Fruit fly (Drosophila melanogaster) whole organism: ENCODE data around the gene ca.

Experiments
- CG8478 ChIP-seq: fragments of >200 bp; optimal IDR thresholded peaks from 2 replicates; lab custom pipeline; 2018; ENCODE audit warnings: inconsistent platforms
- Dll ChIP-seq: fragments of >200 bp; optimal IDR thresholded peaks from 2 replicates; lab custom pipeline; 2017
- EcR ChIP-seq, 2 experiments: fragments of >200 bp; optimal IDR thresholded peaks; 2 replicates each; lab custom pipeline; 2017; ENCODE audit warnings: missing biosample characterization in 2 of 2, missing genetic modification characterization in 2 of 2, missing genetic modification reagents in 2 of 2
- pan ChIP-seq: fragments of >200 bp; optimal IDR thresholded peaks from 2 replicates; lab custom pipeline; 2017
- psq ChIP-seq: fragments of >200 bp; optimal IDR thresholded peaks from 2 replicates; lab custom pipeline; 2017
- usp ChIP-seq: fragments of >200 bp; optimal IDR thresholded peaks from 2 replicates; lab custom pipeline; 2017; ENCODE audit warnings: missing biosample characterization, missing genetic modification characterization, mixed read lengths

The ca gene

DNA sequence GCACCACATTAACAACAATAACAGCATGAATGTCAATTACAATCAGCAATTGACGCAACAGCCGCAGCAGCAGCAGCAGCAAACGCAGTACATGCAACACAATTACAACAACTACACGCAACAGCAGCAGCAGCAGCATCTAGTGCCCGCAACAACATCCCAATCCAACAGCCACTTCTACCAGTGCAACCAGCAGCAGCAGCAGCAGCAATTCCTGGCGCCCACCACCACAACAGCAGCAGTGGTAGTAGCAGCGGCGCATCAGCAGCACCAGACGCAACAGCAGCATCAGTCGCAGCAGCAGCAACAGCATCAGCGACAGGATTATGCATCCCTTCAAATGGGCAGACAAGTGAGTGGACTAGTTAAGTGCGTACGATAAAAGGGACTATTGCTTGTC lies 39.4 kb upstream of the ca start:
- TF ChIP-seq pan (lab: Kevin White, UChicago) (no peak), psq (no peak), EcR (GFP tag; optimal IDR thresholded peaks at IDR 0.05; lab: Kevin White, UChicago) (no peak), CG8478 (no peak), Dll (lab: Kevin White, UChicago) (no peak)

DNA sequence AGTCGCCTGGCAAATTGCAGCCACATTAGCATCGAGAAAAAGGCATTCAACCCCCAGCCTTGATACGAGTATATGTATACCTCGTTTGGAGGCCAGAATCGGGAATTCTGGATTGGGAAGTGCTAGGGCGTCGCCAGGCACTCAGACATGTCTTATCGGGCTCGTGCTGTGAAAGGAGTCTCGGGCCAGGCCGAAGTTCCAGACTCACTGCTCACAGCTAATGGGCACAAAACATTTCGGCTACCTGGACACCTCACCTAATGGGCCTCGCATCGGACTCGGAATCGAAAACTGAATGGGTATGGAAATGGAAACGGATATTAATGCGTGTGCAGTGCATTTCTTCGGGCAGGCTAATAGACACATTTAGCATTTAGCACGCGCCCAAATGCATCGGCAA lies 35.7 kb upstream of the ca start:
- TF ChIP-seq EcR (GFP tag; optimal IDR thresholded peaks at IDR 0.05; lab: Kevin White, UChicago) (no peak), psq (no peak), Dll (lab: Kevin White, UChicago) (no peak), usp (GFP tag; lab: Kevin White, UChicago) (no peak), CG8478 (no peak), pan (lab: Kevin White, UChicago) (no peak)

DNA sequence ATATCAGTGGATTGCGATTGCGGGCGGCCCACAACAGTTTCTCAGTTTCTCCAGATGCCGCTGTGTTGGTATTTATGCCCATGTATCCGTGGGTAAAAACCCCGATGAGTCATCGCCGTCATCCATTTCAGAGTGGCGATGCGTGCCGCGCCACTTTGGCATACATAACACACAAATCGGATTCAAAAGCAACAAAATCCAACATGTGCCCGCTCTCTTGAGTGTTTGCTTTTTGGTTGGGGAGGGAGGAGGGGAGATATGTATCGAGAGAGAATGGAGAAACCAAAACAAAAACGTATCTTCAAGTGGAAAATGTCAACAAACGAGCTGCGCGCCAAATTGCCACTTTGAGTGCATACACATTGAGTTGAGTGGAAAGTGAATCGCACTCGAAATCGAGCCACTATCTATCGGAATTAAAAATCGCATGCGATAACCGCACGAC lies 34.9 kb upstream of the ca start:
- TF ChIP-seq Dll (lab: Kevin White, UChicago): no peak
- no peak for TF ChIP-seq CG8478
- no peak for TF ChIP-seq usp (GFP tag; lab: Kevin White, UChicago)
- no peak for TF ChIP-seq EcR (GFP tag; optimal IDR thresholded peaks at IDR 0.05; lab: Kevin White, UChicago)
- TF ChIP-seq pan (lab: Kevin White, UChicago): no peak
- TF ChIP-seq psq: no peak

DNA sequence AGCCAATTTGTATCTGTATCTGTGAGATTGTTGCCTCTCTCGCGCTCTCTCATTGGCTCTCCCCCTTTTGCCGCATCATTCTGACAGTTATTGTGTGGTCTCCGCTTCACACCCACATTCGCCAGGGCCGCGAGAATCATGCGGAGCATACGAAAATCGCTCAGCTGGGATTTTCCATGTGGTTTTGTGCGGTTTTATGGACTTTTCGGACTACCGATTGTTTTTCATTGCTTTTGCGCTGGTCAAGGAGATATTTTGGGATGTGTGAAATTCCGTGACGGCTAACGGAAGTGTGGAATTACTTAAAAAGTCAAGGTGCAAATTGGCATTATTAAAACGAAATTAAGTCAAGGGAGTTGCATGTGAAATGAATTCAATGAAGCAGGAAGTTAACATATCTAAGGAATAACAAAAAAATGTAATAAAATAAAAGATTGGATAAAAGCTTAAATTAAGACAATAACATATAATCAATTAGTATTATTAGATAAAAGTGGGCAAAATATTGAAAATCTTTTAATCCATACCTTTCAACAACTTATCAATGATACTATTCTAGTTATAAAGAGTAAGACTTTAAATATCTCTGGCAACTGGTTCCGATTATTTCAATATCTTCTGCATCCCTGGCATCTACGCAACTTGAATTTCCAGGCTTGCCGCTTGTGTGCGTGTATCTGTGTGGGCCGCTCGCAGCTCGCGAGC lies 34.4 kb upstream of the ca start:
- TF ChIP-seq CG8478 (no peak), usp (GFP tag; lab: Kevin White, UChicago) (no peak), psq (peak; percentile 56), Dll (lab: Kevin White, UChicago) (peak; percentile 83), EcR (GFP tag; optimal IDR thresholded peaks at IDR 0.05; lab: Kevin White, UChicago) (no peak), pan (lab: Kevin White, UChicago) (no peak)

DNA sequence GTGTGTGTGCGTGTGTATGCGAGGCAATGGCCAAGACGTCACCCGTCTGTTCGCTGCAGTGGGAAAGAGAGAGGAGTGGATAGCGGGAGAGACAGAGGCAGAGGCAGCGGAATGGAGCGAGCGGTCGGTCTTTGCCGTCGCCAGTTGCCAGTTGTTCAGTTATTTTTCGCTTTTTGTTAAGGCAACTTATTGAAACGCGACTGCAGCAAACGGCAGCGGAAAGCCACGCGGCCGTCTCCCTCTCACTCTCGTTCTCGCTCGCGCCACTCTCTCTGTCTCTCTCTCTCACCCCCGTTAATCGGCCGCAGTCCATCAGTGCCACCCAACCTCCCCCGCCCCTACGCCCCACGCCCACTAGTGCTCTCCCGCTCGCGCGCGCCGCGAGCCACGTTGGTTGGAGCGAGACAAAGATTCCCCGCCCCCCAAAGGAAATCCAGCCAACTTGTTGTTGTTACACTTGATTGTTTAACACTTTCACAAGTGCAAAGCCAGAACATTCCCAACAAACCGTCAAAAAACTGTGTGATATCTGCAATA lies 33.7 kb upstream of the ca start:
- TF ChIP-seq EcR (GFP tag; optimal IDR thresholded peaks at IDR 0.05; lab: Kevin White, UChicago): peak in 1 of 2 experiments; percentile 47
- peak; percentile 82 for TF ChIP-seq CG8478
- peak; percentile 88 for TF ChIP-seq Dll (lab: Kevin White, UChicago)
- no peak for TF ChIP-seq psq
- TF ChIP-seq pan (lab: Kevin White, UChicago): no peak
- TF ChIP-seq usp (GFP tag; lab: Kevin White, UChicago): no peak

DNA sequence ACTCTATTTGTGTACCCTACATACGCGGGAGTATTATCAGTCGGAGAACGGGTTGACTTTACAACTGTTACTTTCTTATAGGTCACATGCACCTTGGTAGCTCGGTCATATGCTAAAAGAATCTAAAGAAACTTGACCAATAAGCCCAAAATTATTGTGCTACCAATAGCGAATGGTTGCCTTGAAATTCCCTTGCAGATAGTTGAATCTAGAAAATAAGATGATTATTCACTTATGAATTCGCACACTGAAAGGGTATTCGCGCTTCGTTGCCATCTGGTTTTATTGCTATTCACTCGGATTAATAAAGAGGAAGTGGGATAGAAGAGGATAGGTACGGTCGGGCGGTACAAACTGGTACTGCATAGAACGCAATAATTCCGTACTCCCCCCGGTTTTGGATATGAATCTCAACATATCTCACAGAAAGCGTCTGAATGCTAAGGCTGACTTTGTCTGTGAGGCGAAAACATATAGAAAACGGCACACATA lies 32.7 kb upstream of the ca start:
- no peak for TF ChIP-seq usp (GFP tag; lab: Kevin White, UChicago)
- TF ChIP-seq Dll (lab: Kevin White, UChicago): no peak
- TF ChIP-seq EcR (GFP tag; optimal IDR thresholded peaks at IDR 0.05; lab: Kevin White, UChicago): no peak
- no peak for TF ChIP-seq CG8478
- no peak for TF ChIP-seq psq
- peak; percentile 43 for TF ChIP-seq pan (lab: Kevin White, UChicago)

DNA sequence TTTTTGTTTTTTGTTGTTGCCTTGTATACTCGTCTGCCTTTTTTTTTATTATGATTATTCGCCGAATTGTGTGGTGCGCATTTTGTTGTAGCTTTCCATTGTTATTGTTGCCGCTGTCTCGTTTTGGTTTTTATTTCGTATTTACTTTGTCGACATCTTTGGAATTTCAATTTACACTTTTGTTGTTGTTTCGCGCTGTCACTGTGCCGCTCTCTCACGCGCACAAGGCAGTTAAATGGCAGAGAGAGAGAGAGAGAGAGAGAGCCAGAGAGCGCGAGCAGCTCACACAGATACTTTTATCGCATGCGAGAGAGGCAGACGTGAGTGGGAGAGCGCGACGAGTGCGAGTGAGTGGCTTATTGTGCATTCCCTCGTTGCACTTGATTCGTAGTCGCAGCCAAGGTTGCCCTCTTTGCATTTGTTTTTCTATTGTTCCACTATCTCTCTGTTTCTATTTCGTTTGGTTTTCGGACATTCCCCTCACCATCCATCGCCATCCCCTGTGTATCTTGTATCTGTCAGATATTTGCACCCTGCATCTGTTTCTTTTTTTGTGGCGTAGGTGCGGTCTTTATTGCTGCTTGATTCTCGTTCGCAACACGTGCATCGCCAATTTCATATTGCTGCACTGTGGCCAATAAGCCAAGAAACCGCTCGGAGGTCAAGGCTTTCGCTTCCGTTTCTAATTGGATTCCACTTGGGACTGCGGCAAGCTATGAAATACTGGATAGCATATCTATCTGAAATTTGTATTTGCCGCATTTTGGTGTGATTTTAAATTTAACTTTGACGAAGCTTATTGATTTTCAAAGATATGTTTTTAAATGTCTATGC lies 32.0 kb upstream of the ca start:
- TF ChIP-seq EcR (GFP tag; optimal IDR thresholded peaks at IDR 0.05; lab: Kevin White, UChicago) (no peak), psq (no peak), Dll (lab: Kevin White, UChicago) (peak; percentile 99), CG8478 (no peak), usp (GFP tag; lab: Kevin White, UChicago) (no peak), pan (lab: Kevin White, UChicago) (no peak)

DNA sequence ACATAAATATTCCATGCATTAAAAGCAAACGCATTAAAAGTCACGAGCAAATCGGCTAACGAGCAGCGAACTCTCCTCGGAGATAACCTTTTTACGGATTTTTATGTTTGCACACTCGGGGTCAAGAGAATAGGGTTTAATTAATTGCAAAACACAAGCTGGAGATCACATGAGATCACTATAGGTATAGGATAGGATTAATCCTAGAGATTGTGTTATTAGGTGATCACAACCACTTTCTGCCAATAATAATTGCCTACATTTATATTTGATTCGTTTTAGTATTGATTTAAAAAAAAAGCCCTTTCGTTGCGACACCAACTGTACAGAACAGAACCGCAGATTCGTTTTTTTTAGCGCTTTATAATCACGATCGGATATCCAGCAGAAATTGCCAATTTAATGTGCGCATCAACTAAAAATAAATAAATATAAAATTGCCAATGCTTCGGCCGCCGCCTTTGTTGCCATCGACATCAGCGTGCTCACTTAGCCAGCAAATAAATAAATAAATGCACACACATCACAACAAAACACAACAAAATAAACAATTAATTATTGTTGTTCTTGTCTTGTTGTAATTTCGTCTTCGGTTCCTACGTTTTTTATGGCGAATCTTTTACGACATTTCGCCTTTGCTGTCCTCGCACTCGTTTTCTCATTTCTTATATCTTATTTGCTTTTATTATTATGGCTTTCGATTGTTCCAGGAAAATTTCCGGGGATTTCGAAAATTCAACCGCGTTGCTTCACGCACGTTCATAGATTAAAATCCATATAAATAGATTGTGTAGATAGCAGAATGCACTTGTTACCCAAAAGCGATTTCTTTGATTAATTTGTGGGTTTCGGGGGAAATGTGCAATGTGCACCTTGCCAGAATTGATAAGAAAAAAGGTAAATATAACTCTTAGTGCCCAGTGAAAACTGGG lies 30.6 kb upstream of the ca start:
- TF ChIP-seq EcR (GFP tag; optimal IDR thresholded peaks at IDR 0.05; lab: Kevin White, UChicago): no peak
- no peak for TF ChIP-seq Dll (lab: Kevin White, UChicago)
- no peak for TF ChIP-seq usp (GFP tag; lab: Kevin White, UChicago)
- no peak for TF ChIP-seq CG8478
- TF ChIP-seq psq: no peak
- TF ChIP-seq pan (lab: Kevin White, UChicago): no peak

DNA sequence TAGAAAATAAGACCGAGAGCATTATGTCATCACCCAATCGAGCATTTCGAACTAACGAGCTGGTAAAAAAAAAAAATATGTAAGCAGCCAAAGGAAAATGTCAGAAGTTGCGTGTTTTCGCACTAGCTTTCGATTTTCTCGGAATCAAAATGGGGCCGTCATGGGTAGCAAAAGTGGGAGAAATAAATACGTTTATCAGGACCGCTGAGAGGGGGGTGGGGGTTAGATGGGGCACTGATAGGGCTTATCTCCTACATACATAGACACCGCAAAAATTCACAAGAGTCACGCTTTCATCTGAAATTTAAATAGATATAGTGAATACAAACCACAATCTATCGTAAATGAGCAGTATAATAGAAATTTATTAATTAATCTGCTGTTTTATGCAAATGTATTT lies 29.4 kb upstream of the ca start:
- TF ChIP-seq EcR (GFP tag; optimal IDR thresholded peaks at IDR 0.05; lab: Kevin White, UChicago) (no peak), psq (no peak), pan (lab: Kevin White, UChicago) (no peak), Dll (lab: Kevin White, UChicago) (no peak), CG8478 (no peak), usp (GFP tag; lab: Kevin White, UChicago) (no peak)

DNA sequence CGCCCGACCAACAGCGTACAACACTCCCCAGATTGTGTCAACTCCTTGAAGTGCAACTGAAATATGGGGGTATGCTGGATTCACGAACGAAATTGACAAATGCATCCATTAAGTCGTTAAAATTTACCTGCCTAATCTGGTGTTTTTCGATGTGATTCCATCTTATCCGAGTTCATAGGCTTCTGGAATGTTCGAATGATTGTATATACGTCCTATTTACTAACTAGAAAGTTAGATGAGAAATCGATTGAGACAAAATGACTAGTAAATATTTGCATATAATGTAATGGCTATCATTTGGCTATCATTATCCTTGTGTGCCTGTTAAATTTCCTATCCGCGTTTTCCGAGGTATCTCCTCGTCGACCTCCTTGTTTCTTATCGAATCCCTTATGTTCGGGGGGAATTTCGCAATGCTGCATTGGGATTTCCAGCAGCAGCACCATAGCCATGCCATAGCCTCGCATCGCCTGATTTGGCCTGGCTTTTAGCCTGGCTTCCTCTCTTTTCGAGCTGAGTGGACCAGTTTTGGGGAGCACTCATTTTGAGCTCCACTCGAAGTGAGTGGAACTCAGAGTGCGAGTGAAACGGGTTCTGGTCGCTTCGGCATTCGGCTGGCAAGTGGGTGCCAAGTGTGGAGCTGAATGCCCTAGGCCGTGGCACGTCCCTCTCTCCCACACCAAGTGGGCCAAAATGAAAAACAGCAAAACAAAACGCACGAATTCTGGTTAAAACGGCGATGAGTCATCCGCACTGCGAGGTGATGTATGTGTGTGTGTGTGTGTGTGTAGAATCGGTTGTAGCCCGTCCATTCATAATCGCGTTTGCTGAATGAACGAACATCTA lies 28.2 kb upstream of the ca start:
- TF ChIP-seq CG8478 (no peak), EcR (GFP tag; optimal IDR thresholded peaks at IDR 0.05; lab: Kevin White, UChicago) (peak in 1 of 2 experiments; percentile 0), pan (lab: Kevin White, UChicago) (peak; percentile 93), Dll (lab: Kevin White, UChicago) (no peak)
